Worm (Caenorhabditis elegans) whole organism, early embryonic: ENCODE results near the gene lhpp-1.

Experiments
- B0310.2 ChIP-seq: sonication (generic microtip); optimal IDR thresholded peaks from 2 replicates; lab custom pipeline; 2016; ENCODE audit warnings: mild to moderate bottlenecking, missing genetic modification characterization, missing compliant biosample characterization
- F13C5.2 ChIP-seq: sonication (generic microtip); optimal IDR thresholded peaks from 2 replicates; lab custom pipeline; 2017; ENCODE audit warnings: mild to moderate bottlenecking, missing genetic modification characterization, inconsistent platforms, missing compliant biosample characterization
- aly-1 ChIP-seq: sonication (generic microtip); optimal IDR thresholded peaks from 2 replicates; lab custom pipeline; 2016; ENCODE audit warnings: missing genetic modification characterization, missing compliant biosample characterization
- ama-1 ChIP-seq: fragments of 150-350 bp; optimal IDR thresholded peaks from 2 replicates; lab custom pipeline; 2014
- ceh-36 ChIP-seq: sonication (generic microtip); optimal IDR thresholded peaks from 2 replicates; lab custom pipeline; 2016; ENCODE audit warnings: missing genetic modification characterization, inconsistent platforms, missing compliant biosample characterization
- ets-7 ChIP-seq: sonication (generic microtip); optimal IDR thresholded peaks from 2 replicates; lab custom pipeline; 2016; ENCODE audit warnings: missing genotype, missing genetic modification characterization, missing compliant biosample characterization
- flt-1 ChIP-seq: fragments of 200-800 bp; sonication (Bioruptor generic); IDR thresholded peaks from 2 replicates; pipeline ENCODE4 v1.3.6; 2022; ENCODE audit warnings: missing genetic modification characterization, missing compliant biosample characterization
- sea-1 ChIP-seq: fragments of 200-800 bp; sonication (Bioruptor generic); conservative IDR thresholded peaks from 2 replicates; pipeline ENCODE4 v1.3.6; 2022; ENCODE audit warnings: missing genetic modification characterization, missing compliant biosample characterization
- tbx-37 ChIP-seq: fragments of 200-800 bp; sonication (Bioruptor generic); conservative IDR thresholded peaks from 2 replicates; pipeline ENCODE4 v1.3.6; 2022; ENCODE audit warnings: missing genetic modification reagents, missing genetic modification characterization, missing compliant biosample characterization
- tra-4 ChIP-seq: sonication (generic microtip); optimal IDR thresholded peaks from 2 replicates; lab custom pipeline; 2017; ENCODE audit warnings: missing genetic modification characterization, missing compliant biosample characterization

- TF ChIP-seq B0310.2 (tag; lab: Kevin White, UChicago) (no peak), F13C5.2 (tag; lab: Kevin White, UChicago) (no peak), tbx-37 (GFP tag; lab: Robert Waterston, UW) (no peak), ama-1 (lab: Kevin White, UChicago) (no peak), flt-1 (GFP tag; lab: Robert Waterston, UW) (no peak), sea-1 (GFP tag; lab: Robert Waterston, UW) (no peak), tra-4 (tag; lab: Kevin White, UChicago) (no peak), ceh-36 (tag; lab: Kevin White, UChicago) (no peak), aly-1 (tag; lab: Kevin White, UChicago) (no peak), ets-7 (tag; lab: Kevin White, UChicago) (no peak)
Measured at ce11 chrV:12095865-12096264, 15.7 kb downstream of the lhpp-1 start, which contains the start of gene nhr-207.
